Worm (Caenorhabditis elegans) whole organism, early embryonic: ENCODE results near the gene K12H6.10.

ENCODE experiments used
- B0310.2 ChIP-seq: sonication (generic microtip); optimal IDR thresholded peaks from 2 replicates; lab custom pipeline; 2016; ENCODE audit warnings: mild to moderate bottlenecking, missing genetic modification characterization, missing compliant biosample characterization
- F13C5.2 ChIP-seq: sonication (generic microtip); optimal IDR thresholded peaks from 2 replicates; lab custom pipeline; 2017; ENCODE audit warnings: mild to moderate bottlenecking, missing genetic modification characterization, inconsistent platforms, missing compliant biosample characterization
- aly-1 ChIP-seq: sonication (generic microtip); optimal IDR thresholded peaks from 2 replicates; lab custom pipeline; 2016; ENCODE audit warnings: missing genetic modification characterization, missing compliant biosample characterization
- ama-1 ChIP-seq: fragments of 150-350 bp; optimal IDR thresholded peaks from 2 replicates; lab custom pipeline; 2014
- ceh-13 ChIP-seq: fragments of 200-800 bp; sonication (Bioruptor generic); optimal IDR thresholded peaks from 2 replicates; lab custom pipeline; 2018; ENCODE audit warnings: mild to moderate bottlenecking, missing genetic modification characterization, missing compliant biosample characterization
- ceh-36 ChIP-seq: sonication (generic microtip); optimal IDR thresholded peaks from 2 replicates; lab custom pipeline; 2016; ENCODE audit warnings: missing genetic modification characterization, inconsistent platforms, missing compliant biosample characterization
- ets-7 ChIP-seq: sonication (generic microtip); optimal IDR thresholded peaks from 2 replicates; lab custom pipeline; 2016; ENCODE audit warnings: missing genotype, missing genetic modification characterization, missing compliant biosample characterization
- flt-1 ChIP-seq: fragments of 200-800 bp; sonication (Bioruptor generic); IDR thresholded peaks from 2 replicates; pipeline ENCODE4 v1.3.6; 2022; ENCODE audit warnings: missing genetic modification characterization, missing compliant biosample characterization
- hmbx-1 ChIP-seq: sonication (generic microtip); optimal IDR thresholded peaks from 2 replicates; lab custom pipeline; 2016; ENCODE audit warnings: mild to moderate bottlenecking, missing genetic modification characterization, missing compliant biosample characterization
- hmg-4 ChIP-seq: fragments of 200-800 bp; sonication (Bioruptor generic); optimal IDR thresholded peaks from 2 replicates; lab custom pipeline; 2018; ENCODE audit warnings: mild to moderate bottlenecking, missing genetic modification characterization, missing compliant biosample characterization
- pes-1 ChIP-seq: fragments of 200-800 bp; sonication (Bioruptor generic); IDR thresholded peaks from 2 replicates; pipeline ENCODE4 v1.3.6; 2022; ENCODE audit warnings: missing genetic modification reagents, missing genetic modification characterization, missing compliant biosample characterization
- scrt-1 ChIP-seq: fragments of 200-800 bp; sonication (Bioruptor generic); IDR thresholded peaks from 2 replicates; pipeline ENCODE4 v1.3.6; 2022; ENCODE audit warnings: missing genetic modification characterization, missing compliant biosample characterization
- tbx-11 ChIP-seq: fragments of 200-800 bp; sonication (Bioruptor generic); IDR thresholded peaks from 2 replicates; pipeline ENCODE4 v1.3.6; 2022; ENCODE audit warnings: missing genetic modification characterization, missing compliant biosample characterization
- tra-4 ChIP-seq: sonication (generic microtip); optimal IDR thresholded peaks from 2 replicates; lab custom pipeline; 2017; ENCODE audit warnings: missing genetic modification characterization, missing compliant biosample characterization

DNA sequence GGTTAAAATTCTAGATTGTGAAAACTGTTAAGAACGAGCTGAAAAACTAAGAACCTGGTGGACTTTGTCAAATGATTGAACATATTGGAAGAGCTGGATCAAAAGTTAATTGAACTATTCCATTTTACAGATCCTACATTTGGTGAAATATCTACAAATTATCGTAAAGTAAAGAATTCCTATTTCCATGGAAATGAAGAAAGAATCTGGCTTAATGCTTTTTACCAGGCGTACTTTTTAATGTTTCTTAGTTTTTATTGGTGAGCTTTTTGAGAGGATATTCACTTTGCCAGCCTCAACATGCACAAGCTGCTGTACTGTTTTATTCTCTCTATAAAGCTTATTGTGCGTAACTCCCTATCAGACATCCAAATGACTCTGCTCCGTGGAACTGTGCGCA is 44.8 kb upstream of the K12H6.10 start, which contains the start of gene F08D12.4:
- TF ChIP-seq tra-4 (tag; lab: Kevin White, UChicago) (no peak), ama-1 (no peak), tbx-11 (no peak), ceh-13 (GFP tag; lab: Kevin White, UChicago) (no peak), ceh-36 (tag; lab: Kevin White, UChicago) (no peak), hmg-4 (GFP tag; lab: Kevin White, UChicago) (no peak), F13C5.2 (tag; lab: Kevin White, UChicago) (no peak), aly-1 (tag; lab: Kevin White, UChicago) (no peak), flt-1 (no peak), scrt-1 (GFP tag; lab: Robert Waterston, UW) (no peak), ets-7 (tag; lab: Kevin White, UChicago) (no peak), hmbx-1 (tag; lab: Kevin White, UChicago) (no peak), B0310.2 (tag; lab: Kevin White, UChicago) (no peak), pes-1 (GFP tag; lab: Robert Waterston, UW) (no peak)
